Fruit fly (Drosophila melanogaster) whole organism, adult: ENCODE results near the gene Elo68alpha.

Experiments
- CG11617 ChIP-seq: fragments of 200-800 bp; sonication (Bioruptor generic); optimal IDR thresholded peaks from 2 replicates; lab custom pipeline; 2017; ENCODE audit warnings: mild to moderate bottlenecking, missing biosample characterization, missing genetic modification reagents, missing genetic modification characterization
- CG14711 ChIP-seq: fragments of 200-800 bp; sonication (Bioruptor generic); optimal IDR thresholded peaks from 2 replicates; lab custom pipeline; 2018; ENCODE audit warnings: missing biosample characterization, mild to moderate bottlenecking, missing genetic modification characterization, moderate library complexity
- CG1620 ChIP-seq: fragments of 200-800 bp; sonication (Bioruptor generic); optimal IDR thresholded peaks from 2 replicates; lab custom pipeline; 2016; ENCODE audit warnings: missing biosample characterization, missing genetic modification characterization
- CG33017 ChIP-seq: fragments of 200-800 bp; sonication (Bioruptor generic); optimal IDR thresholded peaks from 2 replicates; lab custom pipeline; 2018; ENCODE audit warnings: missing biosample characterization, mild to moderate bottlenecking, missing genetic modification characterization, moderate library complexity
- CG7045 ChIP-seq: fragments of 200-800 bp; sonication (Bioruptor generic); optimal IDR thresholded peaks from 2 replicates; lab custom pipeline; 2017; ENCODE audit warnings: missing biosample characterization, mild to moderate bottlenecking, missing genetic modification characterization
- CG7101 ChIP-seq: fragments of 200-800 bp; sonication (Bioruptor generic); optimal IDR thresholded peaks from 2 replicates; lab custom pipeline; 2018; ENCODE audit warnings: missing biosample characterization, mild to moderate bottlenecking, missing genetic modification characterization, moderate library complexity
- Crg-1 ChIP-seq: fragments of 200-800 bp; sonication (Bioruptor generic); optimal IDR thresholded peaks from 2 replicates; lab custom pipeline; 2016; ENCODE audit warnings: missing biosample characterization, missing genetic modification characterization
- Hr96 ChIP-seq: fragments of 200-800 bp; sonication (Bioruptor generic); optimal IDR thresholded peaks from 2 replicates; lab custom pipeline; 2016; ENCODE audit warnings: missing biosample characterization, missing genetic modification characterization
- Mnt ChIP-seq: fragments of 200-800 bp; sonication (Bioruptor generic); optimal IDR thresholded peaks from 2 replicates; lab custom pipeline; 2016; ENCODE audit warnings: missing biosample characterization, mild to moderate bottlenecking, missing genetic modification characterization
- bab1 ChIP-seq: fragments of 200-800 bp; sonication (Bioruptor generic); optimal IDR thresholded peaks from 3 replicates; lab custom pipeline; 2019; ENCODE audit warnings: missing biosample characterization, mild to moderate bottlenecking, missing genetic modification characterization, moderate library complexity
- cic ChIP-seq: fragments of 200-800 bp; sonication (Bioruptor generic); optimal IDR thresholded peaks from 2 replicates; lab custom pipeline; 2017; ENCODE audit warnings: missing biosample characterization, mild to moderate bottlenecking, missing genetic modification characterization, moderate library complexity
- kay ChIP-seq: fragments of 200-800 bp; sonication (Bioruptor generic); peaks from one replicate; lab custom pipeline; 2016; ENCODE audit warnings: missing biosample characterization, missing genetic modification characterization, borderline replicate concordance
- ovo ChIP-seq: fragments of 200-800 bp; sonication (Bioruptor generic); optimal IDR thresholded peaks from 2 replicates; lab custom pipeline; 2016; ENCODE audit warnings: missing biosample characterization, missing genetic modification characterization
- tj ChIP-seq: fragments of 200-800 bp; sonication (Bioruptor generic); optimal IDR thresholded peaks from 3 replicates; lab custom pipeline; 2017; ENCODE audit warnings: missing biosample characterization, mild to moderate bottlenecking, missing genetic modification characterization, moderate library complexity

DNA sequence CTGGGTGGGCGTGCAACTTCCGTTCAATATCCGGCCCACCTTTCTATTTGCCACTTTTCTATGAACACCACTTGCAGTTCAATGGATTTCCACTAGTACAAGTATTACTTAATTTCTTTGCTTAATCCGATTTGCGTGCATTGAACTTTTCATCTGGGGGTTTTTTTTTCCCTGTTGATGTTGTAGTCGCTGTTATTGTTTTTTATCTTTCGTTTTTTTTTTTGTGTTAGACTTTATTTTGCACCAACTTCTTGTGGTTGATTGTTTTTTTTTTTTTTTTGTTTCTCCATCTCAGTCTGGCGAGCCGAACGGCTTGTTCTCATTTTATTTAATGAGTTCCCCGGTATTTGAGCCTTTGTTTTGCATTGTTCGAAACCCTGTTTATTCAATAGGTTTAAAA, 33.5 kb upstream of the Elo68alpha start:
- no peak for TF ChIP-seq CG14711 (tag; lab: Kevin White, UChicago)
- TF ChIP-seq CG1620 (GFP tag; lab: Kevin White, UChicago): no peak
- TF ChIP-seq kay (GFP tag; lab: Kevin White, UChicago): no peak
- TF ChIP-seq CG11617 (GFP tag; lab: Kevin White, UChicago): no peak
- no peak for TF ChIP-seq CG33017 (tag; lab: Kevin White, UChicago)
- no peak for TF ChIP-seq cic (GFP tag; lab: Kevin White, UChicago)
- no peak for TF ChIP-seq ovo (GFP tag; lab: Kevin White, UChicago)
- no peak for TF ChIP-seq Crg-1 (GFP tag; lab: Kevin White, UChicago)
- no peak for TF ChIP-seq CG7101 (tag; lab: Kevin White, UChicago)
- no peak for TF ChIP-seq bab1 (GFP tag; lab: Kevin White, UChicago)
- no peak for TF ChIP-seq CG7045
- TF ChIP-seq Mnt: no peak
- TF ChIP-seq tj (GFP tag; lab: Kevin White, UChicago): no peak
- no peak for TF ChIP-seq Hr96 (GFP tag; lab: Kevin White, UChicago)
